Fruit fly (Drosophila melanogaster): ENCODE measurements around the gene CG31815.
A peak's percentile ranks its signal among the peaks of the same experiment; 100 is the strongest.

CG31815 gene

dm6 chr2L:16622162-16622561 is 16.5 kb downstream of the CG31815 start:
- TF ChIP-seq GATAe (GFP tag; conservative IDR thresholded peaks at IDR 0.05) (no peak), oc (tag; optimal IDR thresholded peaks at IDR 0.05) (no peak), CG12155 (GFP tag; optimal IDR thresholded peaks at IDR 0.05) (no peak), bsh (GFP tag; optimal IDR thresholded peaks at IDR 0.05) (no peak), Rfx (GFP tag; IDR thresholded peaks at IDR 0.05) (no peak), Spps (tag; optimal IDR thresholded peaks at IDR 0.05) (no peak), CG18599 (GFP tag; optimal IDR thresholded peaks at IDR 0.05) (no peak), sima (GFP tag; optimal IDR thresholded peaks at IDR 0.05) (no peak), Six4 (GFP tag; optimal IDR thresholded peaks at IDR 0.05) (no peak), lilli (GFP tag; optimal IDR thresholded peaks at IDR 0.05) (no peak), CG15073 (GFP tag; optimal IDR thresholded peaks at IDR 0.05) (no peak), Hey (tag; optimal IDR thresholded peaks at IDR 0.05) (no peak), CG1233 (GFP tag; optimal IDR thresholded peaks at IDR 0.05) (no peak), CG11504 (tag; optimal IDR thresholded peaks at IDR 0.05) (peak; percentile 25), D19A (tag; optimal IDR thresholded peaks at IDR 0.05) (no peak), CG6683 (GFP tag; optimal IDR thresholded peaks at IDR 0.05) (no peak), CG17568 (GFP tag; optimal IDR thresholded peaks at IDR 0.05) (no peak), Hr39 (optimal IDR thresholded peaks at IDR 0.05) (peak; percentile 70), Drgx (GFP tag; IDR thresholded peaks at IDR 0.05) (no peak), Opbp (GFP tag; IDR thresholded peaks at IDR 0.05; ENCODE audit: partially characterized antibody) (0 out of 3 replicates have a peak, but pooled peaks have one; percentile 5), CG8478 (optimal IDR thresholded peaks at IDR 0.05) (peak; percentile 56), pnt (GFP tag; optimal IDR thresholded peaks at IDR 0.05) (no peak), B-H1 (GFP tag; IDR thresholded peaks at IDR 0.05) (no peak)

dm6 chr2L:16627948-16628347 is 22.3 kb downstream of the CG31815 start:
- TF ChIP-seq sr (GFP tag; IDR thresholded peaks at IDR 0.05) (no peak), Oaz (GFP tag; IDR thresholded peaks at IDR 0.05) (no peak), sna (GFP tag; IDR thresholded peaks at IDR 0.05; ENCODE audit: partially characterized antibody) (no peak), gcm (GFP tag; optimal IDR thresholded peaks at IDR 0.05) (peak; percentile 25), CG9876 (GFP tag; optimal IDR thresholded peaks at IDR 0.05) (no peak), chm (GFP tag; IDR thresholded peaks at IDR 0.05) (no peak), Med (GFP tag) (peak; percentile 51), CG14667 (GFP tag; IDR thresholded peaks at IDR 0.05) (no peak), cad (GFP tag; optimal IDR thresholded peaks at IDR 0.05) (peak; percentile 38), CG42726 (GFP tag; IDR thresholded peaks at IDR 0.05; ENCODE audit: partially characterized antibody) (no peak), vvl (GFP tag; IDR thresholded peaks at IDR 0.05) (no peak), CG7372 (GFP tag; IDR thresholded peaks at IDR 0.05) (no peak), CG14050 (GFP tag; IDR thresholded peaks at IDR 0.05) (no peak), CG6654 (GFP tag; optimal IDR thresholded peaks at IDR 0.05) (peak; percentile 67), vfl (GFP tag; optimal IDR thresholded peaks at IDR 0.05) (no peak), CG9215 (GFP tag; IDR thresholded peaks at IDR 0.05) (no peak), Hsf (GFP tag; optimal IDR thresholded peaks at IDR 0.05) (no peak), H2.0 (GFP tag; IDR thresholded peaks at IDR 0.05) (no peak), CG12769 (tag; optimal IDR thresholded peaks at IDR 0.05) (no peak), Pdp1 (GFP tag; optimal IDR thresholded peaks at IDR 0.05) (peak in 1 of 2 experiments; percentile 56), CG8281 (tag; optimal IDR thresholded peaks at IDR 0.05) (peak; percentile 89), CG3065 (GFP tag; optimal IDR thresholded peaks at IDR 0.05) (no peak)
